Worm (Caenorhabditis elegans) whole organism, L4/young adult: ENCODE data around the gene cest-7.

Source experiments
- W03F9.2 ChIP-seq: fragments of 150-350 bp; optimal IDR thresholded peaks from 2 replicates; lab custom pipeline; 2014; ENCODE audit warnings: missing biosample characterization, missing genetic modification characterization
- him-1 ChIP-seq: sonication (generic microtip); optimal IDR thresholded peaks from 2 replicates; lab custom pipeline; 2016; ENCODE audit warnings: missing genotype, missing genetic modification reagents, missing genetic modification characterization, missing compliant biosample characterization

DNA sequence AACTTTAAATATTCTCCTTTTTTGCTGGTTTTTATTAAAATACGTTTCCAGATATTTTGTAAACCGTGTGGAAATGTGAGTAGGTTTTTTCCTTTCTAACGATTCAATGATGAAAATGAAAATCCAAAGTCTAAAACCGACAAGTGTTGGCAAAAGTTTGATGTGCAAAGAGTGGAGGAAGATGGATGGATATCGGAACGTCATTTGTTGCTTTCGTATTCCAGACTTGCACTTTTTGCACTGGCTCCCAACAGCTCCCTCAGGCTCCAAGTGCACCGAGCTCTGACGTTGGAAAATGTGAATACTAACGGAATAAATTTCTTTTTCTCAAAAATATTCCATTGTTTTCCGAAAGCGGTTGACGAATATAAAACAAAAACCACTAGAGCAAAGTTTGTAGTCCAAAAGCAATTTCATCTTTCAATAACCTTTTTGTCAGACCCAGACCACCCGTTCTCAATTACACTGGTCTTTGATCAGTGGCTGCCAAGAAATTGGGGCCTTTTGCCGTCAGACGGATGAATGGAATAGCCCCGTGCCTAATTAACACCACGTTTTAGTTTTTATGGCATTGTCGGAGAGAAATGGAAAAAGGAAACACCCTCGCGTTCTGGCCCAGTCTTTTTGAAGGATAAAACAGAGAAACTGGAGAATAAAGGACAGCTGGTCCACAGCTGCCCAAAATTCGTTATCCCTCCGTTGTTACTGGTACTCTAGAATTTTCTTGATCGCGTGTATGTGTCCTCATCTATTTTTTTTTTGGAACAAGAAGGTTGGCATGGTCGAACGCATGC, 46.9 kb upstream of the cest-7 start:
- no peak for TF ChIP-seq him-1 (tag; lab: Kevin White, UChicago)
- TF ChIP-seq W03F9.2 (tag; lab: Kevin White, UChicago), result no peak
